Worm (Caenorhabditis elegans): Measurements from ENCODE around the gene F17C11.11.
A peak's percentile ranks its signal among the peaks of the same experiment; 100 is the strongest.

Gene F17C11.11

ce11 chrV:10975091-10975490 lies 36.5 kb upstream of the F17C11.11 start (continued):
- no peak for TF ChIP-seq mab-9 (GFP tag; IDR thresholded peaks at IDR 0.05)

DNA sequence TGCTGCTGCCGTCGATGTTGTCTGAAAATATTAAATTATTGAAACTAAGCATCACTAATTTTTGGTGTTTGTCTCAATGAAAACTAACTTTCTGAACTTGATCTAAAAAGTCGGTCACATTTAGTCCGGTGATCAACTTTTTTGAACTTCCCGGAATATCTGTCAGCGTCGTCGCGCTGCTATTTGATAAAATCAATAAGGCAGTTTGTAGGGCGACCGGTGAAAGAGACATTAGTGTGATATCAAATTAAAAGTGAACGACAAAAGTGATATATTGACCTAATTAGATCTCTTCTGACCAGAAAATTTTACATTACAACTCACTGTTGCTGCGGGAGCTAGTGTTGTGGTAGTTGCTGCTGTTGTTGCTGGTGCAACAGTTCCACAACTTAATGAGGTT lies 32.3 kb upstream of the F17C11.11 start:
- TF ChIP-seq lin-39 (tag; optimal IDR thresholded peaks at IDR 0.05): no peak
- no peak for TF ChIP-seq egl-13 (tag; optimal IDR thresholded peaks at IDR 0.05)
- no peak for TF ChIP-seq nhr-90 (tag; optimal IDR thresholded peaks at IDR 0.05; ENCODE audit: poor library complexity)
- TF ChIP-seq tlp-1 (tag; optimal IDR thresholded peaks at IDR 0.05): no peak
- TF ChIP-seq nhr-47 (tag; optimal IDR thresholded peaks at IDR 0.05): no peak
- TF ChIP-seq fos-1 (tag; optimal IDR thresholded peaks at IDR 0.05): no peak
- no peak for TF ChIP-seq lin-14 (GFP tag; optimal IDR thresholded peaks at IDR 0.05)
- TF ChIP-seq nhr-85 (tag): peak; percentile 23
- no peak for TF ChIP-seq ztf-11 (tag; optimal IDR thresholded peaks at IDR 0.05)
- no peak for TF ChIP-seq mep-1 (tag; optimal IDR thresholded peaks at IDR 0.05)
- TF ChIP-seq elt-3 (tag; optimal IDR thresholded peaks at IDR 0.05): peak in 1 of 6 experiments; percentile 10
- TF ChIP-seq blmp-1 (tag; optimal IDR thresholded peaks at IDR 0.05): peak; percentile 90
- no peak for TF ChIP-seq snu-23 (GFP tag; optimal IDR thresholded peaks at IDR 0.05)
- no peak for TF ChIP-seq unc-86 (tag; optimal IDR thresholded peaks at IDR 0.05)
- no peak for TF ChIP-seq C16A3.4 (tag; optimal IDR thresholded peaks at IDR 0.05)
- no peak for TF ChIP-seq jun-1 (tag; optimal IDR thresholded peaks at IDR 0.05)
- TF ChIP-seq mef-2 (tag; optimal IDR thresholded peaks at IDR 0.05): no peak
- TF ChIP-seq fkh-10 (GFP tag; optimal IDR thresholded peaks at IDR 0.05): no peak
- TF ChIP-seq nhr-28 (tag; optimal IDR thresholded peaks at IDR 0.05): no peak
- no peak for TF ChIP-seq efl-1 (optimal IDR thresholded peaks at IDR 0.05)
- TF ChIP-seq efl-1 (GFP tag; optimal IDR thresholded peaks at IDR 0.05 in 1 of 2): no peak

ce11 chrV:10970070-10970469 lies 31.5 kb upstream of the F17C11.11 start, which contains the start of gene F17C11.22:
F17C11.22 (minus strand) TSS chrV:10970170.
- TF ChIP-seq lin-35 (GFP tag; optimal IDR thresholded peaks at IDR 0.05) (no peak), efl-1 (optimal IDR thresholded peaks at IDR 0.05) (no peak), efl-1 (GFP tag; optimal IDR thresholded peaks at IDR 0.05 in 1 of 2) (peak in 1 of 2 experiments; percentile 58)

ce11 chrV:10967594-10968273 lies 29.1 kb upstream of the F17C11.11 start:
- TF ChIP-seq ztf-11 (tag; optimal IDR thresholded peaks at IDR 0.05) (no peak), lsy-2 (tag; optimal IDR thresholded peaks at IDR 0.05) (peak in 1 of 2 experiments; percentile 27), fkh-4 (tag; optimal IDR thresholded peaks at IDR 0.05; ENCODE audit: borderline replicate concordance) (no peak), efl-1 (optimal IDR thresholded peaks at IDR 0.05) (no peak), efl-1 (GFP tag; optimal IDR thresholded peaks at IDR 0.05 in 1 of 2) (peak in 1 of 2 experiments; percentile 24), sptf-1 (tag; optimal IDR thresholded peaks at IDR 0.05) (no peak), xbp-1 (tag; optimal IDR thresholded peaks at IDR 0.05) (no peak), nhr-85 (tag) (peak; percentile 4)

DNA sequence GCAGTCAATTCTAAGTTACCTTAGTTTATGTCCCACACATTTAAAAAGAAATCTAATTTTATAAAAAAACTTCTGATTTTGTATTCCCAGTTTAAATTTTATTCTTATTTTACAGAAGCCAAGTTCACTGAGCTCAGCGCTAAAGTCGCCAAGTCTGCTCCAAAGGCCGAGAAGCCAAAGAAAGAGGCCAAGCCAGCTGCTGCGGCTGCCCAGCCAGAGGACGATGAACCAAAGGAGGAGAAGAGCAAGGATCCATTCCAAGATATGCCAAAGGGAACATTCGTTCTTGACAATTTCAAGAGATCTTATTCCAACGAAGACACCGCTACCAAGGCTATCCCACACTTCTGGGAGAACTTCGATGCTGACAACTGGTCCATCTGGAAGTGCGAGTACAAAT lies 28.3 kb upstream of the F17C11.11 start:
- no peak for TF ChIP-seq efl-1 (optimal IDR thresholded peaks at IDR 0.05)
- TF ChIP-seq efl-1 (GFP tag; optimal IDR thresholded peaks at IDR 0.05 in 1 of 2): peak in 1 of 2 experiments; percentile 17
- TF ChIP-seq alr-1 (tag; optimal IDR thresholded peaks at IDR 0.05; ENCODE audit: borderline replicate concordance): no peak
- no peak for TF ChIP-seq blmp-1 (tag; optimal IDR thresholded peaks at IDR 0.05)

DNA sequence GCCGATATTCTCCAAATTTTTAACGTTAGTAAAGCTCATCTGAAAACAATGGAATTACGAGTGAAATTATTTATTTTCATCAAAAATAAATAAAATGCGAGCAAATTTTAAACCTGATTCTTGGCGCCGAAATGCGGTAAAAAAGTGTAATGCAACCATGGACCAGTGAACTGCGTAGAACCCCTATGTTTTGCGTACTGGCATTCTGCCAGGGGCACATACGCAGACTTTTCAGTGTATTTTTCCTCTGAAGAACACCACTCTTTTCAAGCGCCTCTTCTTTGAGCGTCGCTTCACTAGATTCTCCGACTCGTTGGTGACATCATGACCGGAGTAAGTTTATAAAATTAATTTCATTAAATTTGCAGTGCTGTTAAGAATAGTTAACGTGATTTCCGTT lies 26.9 kb upstream of the F17C11.11 start, which contains the start of the genes ctf-4 and eef-1G:
TSS of gene ctf-4 (minus strand) at position 39 of the 400 bp plus-strand sequence.
TSS of gene eef-1G (plus strand) at position 219 of the 400 bp plus-strand sequence.
- TF ChIP-seq efl-3 (GFP tag; optimal IDR thresholded peaks at IDR 0.05) (no peak), jun-1 (tag; optimal IDR thresholded peaks at IDR 0.05) (peak; percentile 91), egl-27 (tag; optimal IDR thresholded peaks at IDR 0.05) (peak in 1 of 2 experiments; percentile 34), ceh-82 (tag; optimal IDR thresholded peaks at IDR 0.05) (peak; percentile 88 to 98 (median 94)), aha-1 (tag; optimal IDR thresholded peaks at IDR 0.05) (peak; percentile 47), nhr-77 (tag; optimal IDR thresholded peaks at IDR 0.05) (peak; percentile 96), mep-1 (tag; optimal IDR thresholded peaks at IDR 0.05) (peak; percentile 98), lin-39 (tag; optimal IDR thresholded peaks at IDR 0.05) (peak; percentile 82), lin-13 (GFP tag; optimal IDR thresholded peaks at IDR 0.05) (peak; percentile 95), nhr-84 (tag; optimal IDR thresholded peaks at IDR 0.05) (no peak), sptf-1 (tag; optimal IDR thresholded peaks at IDR 0.05) (no peak), snu-23 (GFP tag; optimal IDR thresholded peaks at IDR 0.05) (peak; percentile 98), lin-35 (GFP tag; optimal IDR thresholded peaks at IDR 0.05) (peak; percentile 97 to 99), isw-1 (GFP tag; IDR thresholded peaks at IDR 0.05) (peak; percentile 94), mab-9 (GFP tag; IDR thresholded peaks at IDR 0.05) (peak; percentile 86), nhr-28 (tag; optimal IDR thresholded peaks at IDR 0.05) (no peak), tbx-2 (tag; optimal IDR thresholded peaks at IDR 0.05) (peak; percentile 97), ceh-8 (GFP tag; optimal IDR thresholded peaks at IDR 0.05) (peak; percentile 72), sox-4 (tag; optimal IDR thresholded peaks at IDR 0.05) (peak; percentile 86), blmp-1 (tag; optimal IDR thresholded peaks at IDR 0.05) (peak; percentile 92), xbp-1 (tag; optimal IDR thresholded peaks at IDR 0.05) (peak; percentile 96), nhr-85 (tag) (peak; percentile 98), ama-1 (optimal IDR thresholded peaks at IDR 0.05) (peak; percentile 51), elt-3 (tag; optimal IDR thresholded peaks at IDR 0.05) (peak in 4 of 6 experiments; percentile 30 to 96 (median 94))
